Worm (Caenorhabditis elegans) whole organism, young adult: ENCODE measurements around the gene lys-3.

Experiments
- B0019.2 ChIP-seq: fragments of 200-800 bp; sonication (Bioruptor generic); conservative IDR thresholded peaks from 2 replicates; pipeline ENCODE4 v1.3.6; 2022; ENCODE audit warnings: missing genetic modification reagents, missing genetic modification characterization, missing compliant biosample characterization
- B0336.3 ChIP-seq: fragments of 200-800 bp; sonication (Bioruptor generic); IDR thresholded peaks from 2 replicates; pipeline ENCODE4 v1.3.6; 2022; ENCODE audit warnings: missing genetic modification characterization, missing compliant biosample characterization
- F10E7.11 ChIP-seq: sonication (generic microtip); optimal IDR thresholded peaks from 2 replicates; lab custom pipeline; 2017; ENCODE audit warnings: mild to moderate bottlenecking, missing genetic modification characterization, moderate library complexity, missing compliant biosample characterization
- F23B12.7 ChIP-seq: sonication (generic microtip); optimal IDR thresholded peaks from 2 replicates; lab custom pipeline; 2017; ENCODE audit warnings: missing genetic modification characterization, mild to moderate bottlenecking, missing compliant biosample characterization, antibody characterized with exemption, moderate library complexity; ENCODE audit not compliant: insufficient read depth
- F52B5.7 ChIP-seq: sonication (generic microtip); optimal IDR thresholded peaks from 2 replicates; lab custom pipeline; 2016; ENCODE audit warnings: mild to moderate bottlenecking, missing genetic modification characterization, missing compliant biosample characterization
- F57A8.1 ChIP-seq: fragments of 200-800 bp; sonication (Bioruptor generic); optimal IDR thresholded peaks from 2 replicates; lab custom pipeline; 2018; ENCODE audit warnings: mild to moderate bottlenecking, missing genetic modification characterization, moderate library complexity, missing compliant biosample characterization
- Y53G8AR.9 ChIP-seq: fragments of 200-800 bp; sonication (Bioruptor generic); conservative IDR thresholded peaks from 2 replicates; pipeline ENCODE4 v1.3.6; 2022; ENCODE audit warnings: missing genetic modification reagents, missing genetic modification characterization, missing compliant biosample characterization
- akir-1 ChIP-seq: fragments of 200-800 bp; sonication (Bioruptor generic); optimal IDR thresholded peaks from 2 replicates; lab custom pipeline; 2018; ENCODE audit warnings: mild to moderate bottlenecking, missing genetic modification characterization, moderate library complexity, missing compliant biosample characterization
- cebp-2 ChIP-seq: fragments of 200-800 bp; sonication (Bioruptor generic); IDR thresholded peaks from 2 replicates; pipeline ENCODE4 v1.3.6; 2022; ENCODE audit warnings: missing genetic modification characterization, missing compliant biosample characterization
- ceh-100 ChIP-seq: fragments of 200-800 bp; sonication (Bioruptor generic); IDR thresholded peaks from 2 replicates; pipeline ENCODE4 v1.3.6; 2022; ENCODE audit warnings: missing genetic modification reagents, missing genetic modification characterization, missing compliant biosample characterization
- fkh-3 ChIP-seq: sonication (generic microtip); optimal IDR thresholded peaks from 2 replicates; lab custom pipeline; 2016; ENCODE audit warnings: mild to moderate bottlenecking, missing genetic modification characterization, missing compliant biosample characterization
- hlh-12 ChIP-seq: sonication (generic microtip); optimal IDR thresholded peaks from 2 replicates; lab custom pipeline; 2016; ENCODE audit warnings: missing genetic modification characterization, missing compliant biosample characterization
- lag-1 ChIP-seq: fragments of 200-800 bp; sonication (Bioruptor generic); IDR thresholded peaks from 2 replicates; pipeline ENCODE4 v1.3.6; 2022; ENCODE audit warnings: missing genetic modification reagents, missing genetic modification characterization, missing compliant biosample characterization
- sdz-38 ChIP-seq: sonication (generic microtip); optimal IDR thresholded peaks from 2 replicates; lab custom pipeline; 2016; ENCODE audit warnings: missing genotype, missing genetic modification characterization, missing compliant biosample characterization
- sea-2 ChIP-seq: fragments of 200-800 bp; sonication (Bioruptor generic); IDR thresholded peaks from 2 replicates; pipeline ENCODE4 v1.3.6; 2022; ENCODE audit warnings: missing genetic modification characterization, missing compliant biosample characterization
- somi-1 ChIP-seq: fragments of 200-800 bp; sonication (Bioruptor generic); optimal IDR thresholded peaks from 2 replicates; lab custom pipeline; 2018; ENCODE audit warnings: mild to moderate bottlenecking, missing genetic modification characterization, missing compliant biosample characterization
- tbp1 ChIP-seq: fragments of 200-800 bp; sonication (Bioruptor generic); optimal IDR thresholded peaks from 2 replicates; lab custom pipeline; 2018; ENCODE audit warnings: mild to moderate bottlenecking, missing genetic modification characterization, missing compliant biosample characterization
- tlf-1 ChIP-seq: fragments of 200-800 bp; sonication (Bioruptor generic); optimal IDR thresholded peaks from 2 replicates; lab custom pipeline; 2018; ENCODE audit warnings: mild to moderate bottlenecking, missing genetic modification characterization, missing compliant biosample characterization
- unc-62 ChIP-seq: fragments of 150-350 bp; optimal IDR thresholded peaks from 2 replicates; lab custom pipeline; 2014; ENCODE audit warnings: missing biosample characterization, missing genetic modification reagents, missing genetic modification characterization

The lys-3 gene

ce11 chrV:10237171-10237570 is 46.2 kb downstream of the lys-3 start:
- TF ChIP-seq hlh-12: no peak
- TF ChIP-seq unc-62 (GFP tag; lab: Kevin White, UChicago): no peak
- TF ChIP-seq tlf-1: no peak
- no peak for TF ChIP-seq akir-1 (GFP tag; lab: Kevin White, UChicago)
- TF ChIP-seq, all 124 proteins: peak for 0

ce11 chrV:10233330-10233729 is 50.0 kb downstream of the lys-3 start, which contains the start of gene str-182:
str-182 (minus strand) TSS chrV:10233430.
- no peak for TF ChIP-seq sea-2 (GFP tag; lab: Robert Waterston, UW)
- no peak for TF ChIP-seq B0336.3 (GFP tag; lab: Robert Waterston, UW)
- no peak for TF ChIP-seq somi-1 (GFP tag; lab: Kevin White, UChicago)
- TF ChIP-seq cebp-2 (GFP tag; lab: Robert Waterston, UW): no peak
- TF ChIP-seq lag-1: no peak
- no peak for TF ChIP-seq fkh-3 (tag; lab: Kevin White, UChicago)
- TF ChIP-seq F52B5.7 (tag; lab: Kevin White, UChicago): no peak
- no peak for TF ChIP-seq F23B12.7
- TF ChIP-seq ceh-100 (GFP tag; lab: Robert Waterston, UW): no peak
- no peak for TF ChIP-seq F10E7.11 (tag; lab: Kevin White, UChicago)
- TF ChIP-seq sdz-38: no peak
- no peak for TF ChIP-seq tbp1 (GFP tag; lab: Kevin White, UChicago)
- TF ChIP-seq B0019.2 (GFP tag; lab: Robert Waterston, UW): no peak
- no peak for TF ChIP-seq F57A8.1 (GFP tag; lab: Kevin White, UChicago)
- no peak for TF ChIP-seq Y53G8AR.9 (GFP tag; lab: Robert Waterston, UW)
- TF ChIP-seq, all 124 proteins: peak for 0
